Fruit fly (Drosophila melanogaster): ENCODE results near the gene TrxT.
A peak's percentile ranks its signal among the peaks of the same experiment; 100 is the strongest.

TrxT gene

dm6 chrX:5323636-5324035, 11.9 kb upstream of the TrxT start, which contains the start of gene Mcm3 (continued):
- TF ChIP-seq CG15479 (GFP tag; optimal IDR thresholded peaks at IDR 0.05) (peak; percentile 40), CG30020 (tag; optimal IDR thresholded peaks at IDR 0.05) (peak; percentile 13), CG15514 (GFP tag; optimal IDR thresholded peaks at IDR 0.05) (no peak), BEAF-32 (GFP tag; optimal IDR thresholded peaks at IDR 0.05) (peak; percentile 11), sna (GFP tag; IDR thresholded peaks at IDR 0.05; ENCODE audit: partially characterized antibody) (no peak), odd (GFP tag; optimal IDR thresholded peaks at IDR 0.05) (no peak), Ets97D (GFP tag; optimal IDR thresholded peaks at IDR 0.05) (no peak), Med (GFP tag) (peak; percentile 16), CG4617 (GFP tag; optimal IDR thresholded peaks at IDR 0.05; ENCODE audit: borderline replicate concordance) (no peak), HLH54F (GFP tag; optimal IDR thresholded peaks at IDR 0.05) (no peak), CG10274 (GFP tag; optimal IDR thresholded peaks at IDR 0.05) (no peak), CG9876 (GFP tag; optimal IDR thresholded peaks at IDR 0.05) (no peak), CG17385 (GFP tag; optimal IDR thresholded peaks at IDR 0.05) (no peak), grau (tag; optimal IDR thresholded peaks at IDR 0.05) (peak; percentile 22), E2f1 (GFP tag; IDR thresholded peaks at IDR 0.05) (peak; percentile 61; the same call in 1 of the 2 replicates)

DNA sequence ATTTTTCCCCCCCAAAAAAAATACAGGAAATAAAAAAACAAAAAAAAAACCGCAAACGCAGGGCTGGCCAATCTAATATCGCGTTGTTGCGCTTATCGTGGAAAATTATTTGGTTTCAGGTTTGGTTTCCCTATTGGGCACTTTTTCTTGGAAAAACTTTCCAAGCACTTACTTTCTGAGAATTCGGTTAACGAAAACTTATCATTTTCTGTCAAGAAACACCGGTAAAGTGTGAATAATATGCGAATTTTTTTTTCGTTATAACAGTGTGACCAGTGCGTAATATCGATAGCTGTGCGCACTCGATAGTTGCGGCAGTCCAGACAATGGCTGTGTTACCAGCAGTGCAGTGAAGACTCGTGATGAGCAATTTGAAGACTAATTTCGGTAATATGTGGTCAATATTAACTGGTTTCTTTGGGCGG, 10.8 kb upstream of the TrxT start, which contains the start of gene Rnp4F:
Gene Rnp4F, minus strand, starts transcription at position 238 of the 425 bp plus-strand sequence.
- TF ChIP-seq Mes4 (GFP tag; optimal IDR thresholded peaks at IDR 0.05) = peak; percentile 41
- TF ChIP-seq GATAe (GFP tag; conservative IDR thresholded peaks at IDR 0.05) = no peak
- TF ChIP-seq CG12236 (GFP tag; optimal IDR thresholded peaks at IDR 0.05) = no peak
- peak; percentile 61 for TF ChIP-seq chn (GFP tag; optimal IDR thresholded peaks at IDR 0.05)
- peak in 1 of 2 experiments; percentile 31 for TF ChIP-seq Hr51 (GFP tag; optimal IDR thresholded peaks at IDR 0.05)
- peak; percentile 49 for TF ChIP-seq CG7372 (GFP tag; IDR thresholded peaks at IDR 0.05)
- TF ChIP-seq disco-r (GFP tag; optimal IDR thresholded peaks at IDR 0.05) = peak; percentile 64
- peak; percentile 19 for TF ChIP-seq CG10462 (GFP tag; optimal IDR thresholded peaks at IDR 0.05)
- no peak for TF ChIP-seq Lpt (GFP tag; optimal IDR thresholded peaks at IDR 0.05)
- TF ChIP-seq bcd (GFP tag; optimal IDR thresholded peaks at IDR 0.05) = peak; percentile 73
- peak; percentile 13 for TF ChIP-seq btn (GFP tag; optimal IDR thresholded peaks at IDR 0.05)
- TF ChIP-seq ato (GFP tag; IDR thresholded peaks at IDR 0.05; ENCODE audit: partially characterized antibody) = 0 out of 2 replicates have a peak, but pooled peaks have one; percentile 21
- no peak for TF ChIP-seq CG2199 (GFP tag; IDR thresholded peaks at IDR 0.05)
- TF ChIP-seq CG8089 (GFP tag; optimal IDR thresholded peaks at IDR 0.05) = peak; percentile 58
- TF ChIP-seq peb (GFP tag; IDR thresholded peaks at IDR 0.05) = no peak
- peak; percentile 16 for TF ChIP-seq CG13123 (GFP tag; optimal IDR thresholded peaks at IDR 0.05)
- no peak for TF ChIP-seq kah (GFP tag; optimal IDR thresholded peaks at IDR 0.05)
- no peak for TF ChIP-seq pros (GFP tag; optimal IDR thresholded peaks at IDR 0.05)
- TF ChIP-seq CG1602 (GFP tag; optimal IDR thresholded peaks at IDR 0.05) = peak; percentile 62
- TF ChIP-seq CG1024 (GFP tag; IDR thresholded peaks at IDR 0.05) = peak; percentile 75
- no peak for TF ChIP-seq aop (GFP tag; IDR thresholded peaks at IDR 0.05)
- TF ChIP-seq lov (optimal IDR thresholded peaks at IDR 0.05) = no peak
- peak; percentile 66; the same call in 1 of the 3 replicates for TF ChIP-seq lov (GFP tag; IDR thresholded peaks at IDR 0.05)
- TF ChIP-seq bbx (GFP tag; IDR thresholded peaks at IDR 0.05; ENCODE audit: partially characterized antibody) = peak; percentile 80
- TF ChIP-seq Spps (tag; optimal IDR thresholded peaks at IDR 0.05) = no peak
- peak; percentile 70 for TF ChIP-seq her (GFP tag; optimal IDR thresholded peaks at IDR 0.05)
- peak; percentile 65; the same call in 2 of the 3 replicates for TF ChIP-seq CG11560 (tag; IDR thresholded peaks at IDR 0.05)
- TF ChIP-seq Usf (GFP tag; optimal IDR thresholded peaks at IDR 0.05) = peak; percentile 68
- TF ChIP-seq CG8765 (GFP tag; IDR thresholded peaks at IDR 0.05) = peak; percentile 44; the same call in 1 of the 2 replicates
- no peak for TF ChIP-seq CG6683 (GFP tag; optimal IDR thresholded peaks at IDR 0.05)
- no peak for TF ChIP-seq run (tag; optimal IDR thresholded peaks at IDR 0.05)
- no peak for TF ChIP-seq CG33557 (GFP tag; optimal IDR thresholded peaks at IDR 0.05)
- TF ChIP-seq Camta (GFP tag; optimal IDR thresholded peaks at IDR 0.05) = peak; percentile 69
- no peak for TF ChIP-seq CG12219 (GFP tag; optimal IDR thresholded peaks at IDR 0.05)
- 0 out of 2 replicates have a peak, but pooled peaks have one; percentile 26 for TF ChIP-seq CG17328 (GFP tag; IDR thresholded peaks at IDR 0.05)
- peak; percentile 27 for TF ChIP-seq Sry-β (GFP tag; optimal IDR thresholded peaks at IDR 0.05)

All from whole organism, embryonic.